Worm (Caenorhabditis elegans) whole organism, L3 larva: Measurements from ENCODE around the gene gnrr-5.
A peak's percentile ranks its signal among the peaks of the same experiment; 100 is the strongest.

Experiments used
- R02D3.7 ChIP-seq: fragments of 150-350 bp; optimal IDR thresholded peaks from 2 replicates; lab custom pipeline; 2014; ENCODE audit warnings: missing biosample characterization, missing genetic modification characterization
- ama-1 ChIP-seq: fragments of 150-350 bp; optimal IDR thresholded peaks from 2 replicates; lab custom pipeline; 2018
- ceh-16 ChIP-seq: sonication (generic microtip); optimal IDR thresholded peaks from 2 replicates; lab custom pipeline; 2017; ENCODE audit warnings: missing biosample characterization, missing genetic modification characterization
- ceh-28 ChIP-seq: fragments of 150-350 bp; optimal IDR thresholded peaks from 2 replicates; lab custom pipeline; 2014; ENCODE audit warnings: missing biosample characterization, missing genetic modification reagents, missing genetic modification characterization
- ceh-82 ChIP-seq: fragments of 150-350 bp; optimal IDR thresholded peaks from 2 replicates; lab custom pipeline; 2014; ENCODE audit warnings: missing biosample characterization, missing genetic modification characterization
- daf-12 ChIP-seq: fragments of 150-350 bp; optimal IDR thresholded peaks from 2 replicates; lab custom pipeline; 2014; ENCODE audit warnings: missing biosample characterization, missing genetic modification reagents, missing genetic modification characterization
- egl-27 ChIP-seq: sonication (generic microtip); optimal IDR thresholded peaks from 4 replicates; lab custom pipeline; 2017; ENCODE audit warnings: missing biosample characterization, missing genetic modification reagents, missing genetic modification characterization
- egl-5 ChIP-seq: fragments of 150-350 bp; optimal IDR thresholded peaks from 2 replicates; lab custom pipeline; 2017; ENCODE audit warnings: missing biosample characterization, missing genetic modification reagents, missing genetic modification characterization, inconsistent platforms
- elt-2 ChIP-seq: sonication (generic microtip); optimal IDR thresholded peaks from 2 replicates; lab custom pipeline; 2016; ENCODE audit warnings: missing genetic modification reagents, mild to moderate bottlenecking, missing genetic modification characterization, missing compliant biosample characterization
- elt-3 ChIP-seq, 3 experiments: fragments of 150-350 bp in 1 of 3; sonication (generic microtip) in 2 of 3; optimal IDR thresholded peaks; 2 replicates in 2 of 3; 4 replicates in 1 of 3; lab custom pipeline; 2014 to 2017; ENCODE audit warnings: missing biosample characterization in 3 of 3, missing genetic modification characterization in 3 of 3
- eor-1 ChIP-seq, 2 experiments: fragments of 150-350 bp; optimal IDR thresholded peaks; 2 replicates each; lab custom pipeline; 2014 to 2018; ENCODE audit warnings: missing biosample characterization in 2 of 2, missing genetic modification characterization in 2 of 2
- fkh-10 ChIP-seq: sonication (generic microtip); optimal IDR thresholded peaks from 2 replicates; lab custom pipeline; 2017; ENCODE audit warnings: missing biosample characterization, missing genetic modification reagents, missing genetic modification characterization
- fkh-2 ChIP-seq: fragments of 150-350 bp; optimal IDR thresholded peaks from 2 replicates; lab custom pipeline; 2014; ENCODE audit warnings: missing biosample characterization, missing genetic modification reagents, missing genetic modification characterization
- fos-1 ChIP-seq: fragments of 150-350 bp; optimal IDR thresholded peaks from 2 replicates; lab custom pipeline; 2014; ENCODE audit warnings: missing biosample characterization, missing genetic modification characterization
- jun-1 ChIP-seq: fragments of 150-350 bp; optimal IDR thresholded peaks from 2 replicates; lab custom pipeline; 2014; ENCODE audit warnings: missing biosample characterization, missing genetic modification reagents, missing genetic modification characterization
- lin-15B ChIP-seq: fragments of 150-350 bp; optimal IDR thresholded peaks from 2 replicates; lab custom pipeline; 2014; ENCODE audit warnings: missing biosample characterization, missing genetic modification characterization
- lin-39 ChIP-seq: fragments of 150-350 bp; optimal IDR thresholded peaks from 2 replicates; lab custom pipeline; 2018; ENCODE audit warnings: missing biosample characterization, missing genetic modification reagents, missing genetic modification characterization
- lsy-12 ChIP-seq: sonication (generic microtip); optimal IDR thresholded peaks from 2 replicates; lab custom pipeline; 2016; ENCODE audit warnings: mild to moderate bottlenecking, missing genetic modification characterization, missing compliant biosample characterization
- mdl-1 ChIP-seq: fragments of 150-350 bp; optimal IDR thresholded peaks from 2 replicates; lab custom pipeline; 2014; ENCODE audit warnings: missing biosample characterization, missing genetic modification characterization
- mml-1 ChIP-seq: fragments of 150-350 bp; sonication (generic microtip); optimal IDR thresholded peaks from 3 replicates; lab custom pipeline; 2014; ENCODE audit warnings: missing biosample characterization, missing genetic modification characterization
- nfya-1 ChIP-seq: sonication (generic microtip); optimal IDR thresholded peaks from 2 replicates; lab custom pipeline; 2017; ENCODE audit warnings: missing genetic modification characterization, mild to moderate bottlenecking, missing compliant biosample characterization, antibody characterized with exemption, moderate library complexity; ENCODE audit not compliant: insufficient read depth
- nhr-23 ChIP-seq: fragments of 150-350 bp; optimal IDR thresholded peaks from 2 replicates; lab custom pipeline; 2014; ENCODE audit warnings: missing biosample characterization, missing genetic modification reagents, missing genetic modification characterization
- nhr-25 ChIP-seq: sonication (generic microtip); optimal IDR thresholded peaks from 2 replicates; lab custom pipeline; 2017; ENCODE audit warnings: missing biosample characterization, missing genetic modification characterization
- nhr-43 ChIP-seq: sonication (generic microtip); optimal IDR thresholded peaks from 2 replicates; lab custom pipeline; 2016; ENCODE audit warnings: mild to moderate bottlenecking, missing genetic modification characterization, missing compliant biosample characterization; ENCODE audit not compliant: poor library complexity, severe bottlenecking
- nhr-76 ChIP-seq: fragments of 150-350 bp; sonication (generic microtip); optimal IDR thresholded peaks from 5 replicates; lab custom pipeline; 2014; ENCODE audit warnings: missing biosample characterization, missing genetic modification characterization
- nhr-77 ChIP-seq: fragments of 150-350 bp; optimal IDR thresholded peaks from 2 replicates; lab custom pipeline; 2014; ENCODE audit warnings: missing biosample characterization, missing genetic modification characterization
- pqm-1 ChIP-seq: fragments of 150-350 bp; optimal IDR thresholded peaks from 2 replicates; lab custom pipeline; 2017; ENCODE audit warnings: missing biosample characterization, missing genetic modification characterization, inconsistent platforms
- skn-1 ChIP-seq: fragments of 150-350 bp; optimal IDR thresholded peaks from 2 replicates; lab custom pipeline; 2014; ENCODE audit warnings: missing biosample characterization, missing genetic modification characterization
- unc-62 ChIP-seq: fragments of 150-350 bp; sonication (generic microtip); optimal IDR thresholded peaks from 4 replicates; lab custom pipeline; 2014; ENCODE audit warnings: missing biosample characterization, missing genetic modification reagents, missing genetic modification characterization
- zag-1 ChIP-seq: fragments of 150-350 bp; optimal IDR thresholded peaks from 2 replicates; lab custom pipeline; 2014; ENCODE audit warnings: missing biosample characterization, missing genetic modification characterization
- ztf-11 ChIP-seq: fragments of 150-350 bp; optimal IDR thresholded peaks from 2 replicates; lab custom pipeline; 2014; ENCODE audit warnings: missing biosample characterization, missing genetic modification characterization

gnrr-5 gene

ce11 chrV:4495114-4495819 lies 40.7 kb upstream of the gnrr-5 start:
- TF ChIP-seq elt-2 (tag; lab: Kevin White, UChicago) (peak; percentile 69), unc-62 (GFP tag; lab: Kevin White, UChicago) (peak; percentile 93), egl-27 (tag; lab: Kevin White, UChicago) (no peak), lin-39 (tag; lab: Kevin White, UChicago) (peak; percentile 81), nfya-1 (tag; lab: Kevin White, UChicago) (peak; percentile 16), egl-5 (no peak)

ce11 chrV:4491273-4492094 lies 37.0 kb upstream of the gnrr-5 start:
- TF ChIP-seq nhr-76 (tag; lab: Kevin White, UChicago) (no peak), ceh-82 (no peak), elt-2 (tag; lab: Kevin White, UChicago) (peak; percentile 66), unc-62 (GFP tag; lab: Kevin White, UChicago) (peak; percentile 98), nhr-25 (no peak), nfya-1 (tag; lab: Kevin White, UChicago) (peak; percentile 5)
- TF ChIP-seq, all 47 proteins: peak for 3

- peak; percentile 30 for TF ChIP-seq unc-62 (GFP tag; lab: Kevin White, UChicago)
- TF ChIP-seq daf-12 (tag; lab: Kevin White, UChicago), result no peak
- TF ChIP-seq, all 47 proteins: peak for 1
Observed at ce11 chrV:4489893-4490292, 35.4 kb upstream of the gnrr-5 start.

ce11 chrV:4488989-4489388 lies 34.5 kb upstream of the gnrr-5 start:
- no peak for TF ChIP-seq ceh-28
- TF ChIP-seq nhr-23 (tag; lab: Kevin White, UChicago), result no peak
- no peak for TF ChIP-seq skn-1
- no peak for TF ChIP-seq eor-1 (tag; optimal IDR thresholded peaks at IDR 0.05; lab: Kevin White, UChicago)
- no peak for TF ChIP-seq nhr-77 (tag; lab: Kevin White, UChicago)
- no peak for TF ChIP-seq mdl-1
- TF ChIP-seq zag-1, result no peak
- TF ChIP-seq jun-1 (tag; lab: Kevin White, UChicago), result no peak
- no peak for TF ChIP-seq ama-1 (lab: Kevin White, UChicago)
- TF ChIP-seq mml-1, result no peak
- TF ChIP-seq pqm-1 (tag; lab: Kevin White, UChicago), result no peak
- no peak for TF ChIP-seq egl-27 (tag; lab: Kevin White, UChicago)
- no peak for TF ChIP-seq R02D3.7 (tag; lab: Kevin White, UChicago)
- no peak for TF ChIP-seq nhr-25

ce11 chrV:4487888-4488287 lies 33.4 kb upstream of the gnrr-5 start:
- TF ChIP-seq lsy-12 (tag; lab: Kevin White, UChicago) (no peak), elt-3 (tag; optimal IDR thresholded peaks at IDR 0.05; lab: Kevin White, UChicago) (no peak), ztf-11 (tag; lab: Kevin White, UChicago) (no peak), ceh-28 (no peak), lin-15B (tag; lab: Kevin White, UChicago) (no peak), fkh-10 (GFP tag; lab: Kevin White, UChicago) (no peak), nhr-43 (tag; lab: Kevin White, UChicago) (no peak)
- TF ChIP-seq, all 47 proteins: peak for 0

ce11 chrV:4486626-4487025 lies 32.1 kb upstream of the gnrr-5 start:
- TF ChIP-seq elt-2 (tag; lab: Kevin White, UChicago) (peak; percentile 1), ama-1 (lab: Kevin White, UChicago) (peak; percentile 61), fkh-2 (tag; lab: Kevin White, UChicago) (no peak), ceh-16 (no peak), fos-1 (tag; lab: Kevin White, UChicago) (no peak)
